Worm (Caenorhabditis elegans): ENCODE results near the gene his-48.

- TF ChIP-seq ama-1 (optimal IDR thresholded peaks at IDR 0.05) (no peak), ceh-36 (tag; optimal IDR thresholded peaks at IDR 0.05) (no peak), hmg-4 (GFP tag; optimal IDR thresholded peaks at IDR 0.05) (no peak), ets-7 (tag; optimal IDR thresholded peaks at IDR 0.05) (no peak), aly-1 (tag; optimal IDR thresholded peaks at IDR 0.05) (no peak), flt-1 (GFP tag; IDR thresholded peaks at IDR 0.05) (no peak), scrt-1 (GFP tag; IDR thresholded peaks at IDR 0.05) (no peak), hmbx-1 (tag; optimal IDR thresholded peaks at IDR 0.05) (no peak), sea-1 (GFP tag; conservative IDR thresholded peaks at IDR 0.05) (no peak)
Measured at ce11 chrIV:11326939-11327565, 2.5 kb downstream of the his-48 start, which contains the start of gene B0035.21.
